Comparison of ENCODE assay signal across 2 worm cellular contexts in the genomic region with DNA sequence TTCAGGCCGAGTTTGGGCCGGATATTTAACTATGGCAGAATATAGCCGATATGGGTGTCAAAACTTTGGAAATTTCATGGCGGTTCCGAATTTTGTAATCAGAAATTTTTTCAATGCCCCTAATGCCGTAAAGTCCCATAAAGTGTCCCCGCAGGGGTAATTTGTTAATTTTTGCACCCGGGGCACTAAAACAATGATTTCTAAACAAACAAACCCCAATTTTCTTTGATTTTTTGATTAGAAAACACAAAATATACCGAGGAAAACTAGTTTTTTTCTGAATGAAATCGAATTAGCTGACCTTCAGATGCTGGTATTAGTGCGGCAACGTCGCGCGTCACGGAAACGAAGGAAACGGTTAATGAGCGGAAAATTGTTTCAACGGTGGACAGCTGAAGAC.
TF ChIP-seq lines count a peak whose summit lies in the region.

No protein-coding gene starts in this region.

TF ChIP-seq in whole organism, L1 larva, 84 proteins besides CTCF, POLR2A, EP300 and RAD21:
- TF ChIP-seq aly-2 (tag; optimal IDR thresholded peaks at IDR 0.05; lab: Kevin White, UChicago) (no peak), grh-1 (GFP tag; IDR thresholded peaks at IDR 0.05; lab: Robert Waterston, UW) (peak; percentile 42), hlh-4 (tag; optimal IDR thresholded peaks at IDR 0.05; lab: Kevin White, UChicago) (no peak), efl-1 (optimal IDR thresholded peaks at IDR 0.05; lab: Kevin White, UChicago) (no peak), efl-1 (GFP tag; optimal IDR thresholded peaks at IDR 0.05 in 1 of 2; lab: Kevin White, UChicago) (peak in 1 of 2 experiments; percentile 66), ceh-82 (tag; optimal IDR thresholded peaks at IDR 0.05; lab: Kevin White, UChicago) (no peak), mdl-1 (tag; optimal IDR thresholded peaks at IDR 0.05; lab: Kevin White, UChicago) (no peak), nhr-19 (GFP tag; conservative IDR thresholded peaks at IDR 0.05; lab: Robert Waterston, UW) (no peak), egl-27 (tag; optimal IDR thresholded peaks at IDR 0.05; lab: Kevin White, UChicago) (no peak), nhr-85 (tag; lab: Kevin White, UChicago) (peak; percentile 78)

TF ChIP-seq in whole organism, L4 larva, 104 proteins besides CTCF, POLR2A, EP300 and RAD21:
- TF ChIP-seq ZK337.2 (GFP tag; IDR thresholded peaks at IDR 0.05; lab: Robert Waterston, UW) = no peak
- TF ChIP-seq F44E2.7 (GFP tag; IDR thresholded peaks at IDR 0.05; lab: Robert Waterston, UW) = 0 out of 2 replicates have a peak, but pooled peaks have one; percentile 62
